Worm (Caenorhabditis elegans) whole organism, early embryonic: Measurements from ENCODE around the gene srbc-39.

Source experiments
- B0310.2 ChIP-seq: sonication (generic microtip); optimal IDR thresholded peaks from 2 replicates; lab custom pipeline; 2016; ENCODE audit warnings: mild to moderate bottlenecking, missing genetic modification characterization, missing compliant biosample characterization
- F13C5.2 ChIP-seq: sonication (generic microtip); optimal IDR thresholded peaks from 2 replicates; lab custom pipeline; 2017; ENCODE audit warnings: mild to moderate bottlenecking, missing genetic modification characterization, inconsistent platforms, missing compliant biosample characterization
- aly-1 ChIP-seq: sonication (generic microtip); optimal IDR thresholded peaks from 2 replicates; lab custom pipeline; 2016; ENCODE audit warnings: missing genetic modification characterization, missing compliant biosample characterization
- ama-1 ChIP-seq: fragments of 150-350 bp; optimal IDR thresholded peaks from 2 replicates; lab custom pipeline; 2014
- ceh-13 ChIP-seq: fragments of 200-800 bp; sonication (Bioruptor generic); optimal IDR thresholded peaks from 2 replicates; lab custom pipeline; 2018; ENCODE audit warnings: mild to moderate bottlenecking, missing genetic modification characterization, missing compliant biosample characterization
- ceh-36 ChIP-seq: sonication (generic microtip); optimal IDR thresholded peaks from 2 replicates; lab custom pipeline; 2016; ENCODE audit warnings: missing genetic modification characterization, inconsistent platforms, missing compliant biosample characterization
- ets-7 ChIP-seq: sonication (generic microtip); optimal IDR thresholded peaks from 2 replicates; lab custom pipeline; 2016; ENCODE audit warnings: missing genotype, missing genetic modification characterization, missing compliant biosample characterization
- flt-1 ChIP-seq: fragments of 200-800 bp; sonication (Bioruptor generic); IDR thresholded peaks from 2 replicates; pipeline ENCODE4 v1.3.6; 2022; ENCODE audit warnings: missing genetic modification characterization, missing compliant biosample characterization
- hmbx-1 ChIP-seq: sonication (generic microtip); optimal IDR thresholded peaks from 2 replicates; lab custom pipeline; 2016; ENCODE audit warnings: mild to moderate bottlenecking, missing genetic modification characterization, missing compliant biosample characterization
- hmg-4 ChIP-seq: fragments of 200-800 bp; sonication (Bioruptor generic); optimal IDR thresholded peaks from 2 replicates; lab custom pipeline; 2018; ENCODE audit warnings: mild to moderate bottlenecking, missing genetic modification characterization, missing compliant biosample characterization
- hnd-1 ChIP-seq: sonication (generic microtip); optimal IDR thresholded peaks from 2 replicates; lab custom pipeline; 2016; ENCODE audit warnings: missing genetic modification characterization, missing compliant biosample characterization
- pes-1 ChIP-seq: fragments of 200-800 bp; sonication (Bioruptor generic); IDR thresholded peaks from 2 replicates; pipeline ENCODE4 v1.3.6; 2022; ENCODE audit warnings: missing genetic modification reagents, missing genetic modification characterization, missing compliant biosample characterization
- scrt-1 ChIP-seq: fragments of 200-800 bp; sonication (Bioruptor generic); IDR thresholded peaks from 2 replicates; pipeline ENCODE4 v1.3.6; 2022; ENCODE audit warnings: missing genetic modification characterization, missing compliant biosample characterization
- sea-1 ChIP-seq: fragments of 200-800 bp; sonication (Bioruptor generic); conservative IDR thresholded peaks from 2 replicates; pipeline ENCODE4 v1.3.6; 2022; ENCODE audit warnings: missing genetic modification characterization, missing compliant biosample characterization
- tbx-11 ChIP-seq: fragments of 200-800 bp; sonication (Bioruptor generic); IDR thresholded peaks from 2 replicates; pipeline ENCODE4 v1.3.6; 2022; ENCODE audit warnings: missing genetic modification characterization, missing compliant biosample characterization
- tbx-37 ChIP-seq: fragments of 200-800 bp; sonication (Bioruptor generic); conservative IDR thresholded peaks from 2 replicates; pipeline ENCODE4 v1.3.6; 2022; ENCODE audit warnings: missing genetic modification reagents, missing genetic modification characterization, missing compliant biosample characterization
- tra-4 ChIP-seq: sonication (generic microtip); optimal IDR thresholded peaks from 2 replicates; lab custom pipeline; 2017; ENCODE audit warnings: missing genetic modification characterization, missing compliant biosample characterization

The srbc-39 gene

ce11 chrV:719731-720130 is 10.8 kb downstream of the srbc-39 start, which contains the start of gene srbc-40:
TSS of gene srbc-40 (minus strand) at chrV:719831.
- no peak for TF ChIP-seq B0310.2 (tag; lab: Kevin White, UChicago)
- TF ChIP-seq flt-1: no peak
- no peak for TF ChIP-seq ceh-36 (tag; lab: Kevin White, UChicago)
- no peak for TF ChIP-seq hnd-1
- no peak for TF ChIP-seq ets-7 (tag; lab: Kevin White, UChicago)
- TF ChIP-seq tbx-37 (GFP tag; lab: Robert Waterston, UW): no peak
- no peak for TF ChIP-seq ama-1 (lab: Kevin White, UChicago)
- no peak for TF ChIP-seq hmg-4 (GFP tag; lab: Kevin White, UChicago)
- no peak for TF ChIP-seq scrt-1 (GFP tag; lab: Robert Waterston, UW)
- TF ChIP-seq pes-1 (GFP tag; lab: Robert Waterston, UW): no peak
- TF ChIP-seq sea-1 (GFP tag; lab: Robert Waterston, UW): no peak
- no peak for TF ChIP-seq aly-1 (tag; lab: Kevin White, UChicago)
- TF ChIP-seq F13C5.2: no peak
- TF ChIP-seq hmbx-1 (tag; lab: Kevin White, UChicago): no peak
- no peak for TF ChIP-seq ceh-13
- TF ChIP-seq tbx-11 (GFP tag; lab: Robert Waterston, UW): no peak
- TF ChIP-seq tra-4 (tag; lab: Kevin White, UChicago): no peak

DNA sequence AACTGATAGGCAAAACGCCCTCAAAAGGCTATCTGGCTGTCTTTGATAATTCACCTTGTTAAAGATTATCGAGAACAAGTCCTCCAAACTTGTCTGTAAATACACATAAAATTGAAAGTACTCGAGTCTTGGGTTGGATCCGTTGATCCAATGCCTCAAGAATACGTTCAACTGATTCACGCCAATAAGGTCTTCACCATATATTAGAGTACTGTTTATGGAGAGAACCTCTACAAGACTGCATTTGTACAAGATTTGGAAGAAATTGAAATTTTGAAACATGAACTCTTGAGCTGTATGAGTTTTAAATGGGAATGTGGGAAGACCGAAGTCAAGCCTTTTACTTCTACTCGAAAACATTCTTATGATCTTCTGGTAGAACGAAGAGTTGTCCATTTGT is 14.0 kb downstream of the srbc-39 start:
- no peak for TF ChIP-seq tbx-37 (GFP tag; lab: Robert Waterston, UW)
- TF ChIP-seq pes-1 (GFP tag; lab: Robert Waterston, UW): no peak
- no peak for TF ChIP-seq scrt-1 (GFP tag; lab: Robert Waterston, UW)
- TF ChIP-seq B0310.2 (tag; lab: Kevin White, UChicago): no peak
- TF ChIP-seq ceh-13: no peak
- no peak for TF ChIP-seq flt-1
- no peak for TF ChIP-seq ets-7 (tag; lab: Kevin White, UChicago)
- no peak for TF ChIP-seq aly-1 (tag; lab: Kevin White, UChicago)
- no peak for TF ChIP-seq hnd-1
- TF ChIP-seq hmbx-1 (tag; lab: Kevin White, UChicago): no peak

- no peak for TF ChIP-seq tbx-11 (GFP tag; lab: Robert Waterston, UW)
- no peak for TF ChIP-seq pes-1 (GFP tag; lab: Robert Waterston, UW)
- TF ChIP-seq sea-1 (GFP tag; lab: Robert Waterston, UW): no peak
- no peak for TF ChIP-seq hnd-1
- TF ChIP-seq flt-1: no peak
Measured at ce11 chrV:723895-724352, 15.0 kb downstream of the srbc-39 start, which contains the start of gene fbxb-72. TSS of gene fbxb-72 (minus strand) at chrV:723952.

- TF ChIP-seq flt-1 (no peak), ets-7 (tag; lab: Kevin White, UChicago) (no peak), sea-1 (GFP tag; lab: Robert Waterston, UW) (no peak), aly-1 (tag; lab: Kevin White, UChicago) (no peak), B0310.2 (tag; lab: Kevin White, UChicago) (no peak), tbx-11 (GFP tag; lab: Robert Waterston, UW) (no peak), tbx-37 (GFP tag; lab: Robert Waterston, UW) (no peak), ama-1 (lab: Kevin White, UChicago) (no peak), hmg-4 (GFP tag; lab: Kevin White, UChicago) (no peak), pes-1 (GFP tag; lab: Robert Waterston, UW) (no peak; the same call in 1 of the 2 replicates), scrt-1 (GFP tag; lab: Robert Waterston, UW) (no peak), tra-4 (tag; lab: Kevin White, UChicago) (no peak), hnd-1 (no peak), F13C5.2 (no peak)
Measured at ce11 chrV:724470-724890, 15.6 kb downstream of the srbc-39 start.

DNA sequence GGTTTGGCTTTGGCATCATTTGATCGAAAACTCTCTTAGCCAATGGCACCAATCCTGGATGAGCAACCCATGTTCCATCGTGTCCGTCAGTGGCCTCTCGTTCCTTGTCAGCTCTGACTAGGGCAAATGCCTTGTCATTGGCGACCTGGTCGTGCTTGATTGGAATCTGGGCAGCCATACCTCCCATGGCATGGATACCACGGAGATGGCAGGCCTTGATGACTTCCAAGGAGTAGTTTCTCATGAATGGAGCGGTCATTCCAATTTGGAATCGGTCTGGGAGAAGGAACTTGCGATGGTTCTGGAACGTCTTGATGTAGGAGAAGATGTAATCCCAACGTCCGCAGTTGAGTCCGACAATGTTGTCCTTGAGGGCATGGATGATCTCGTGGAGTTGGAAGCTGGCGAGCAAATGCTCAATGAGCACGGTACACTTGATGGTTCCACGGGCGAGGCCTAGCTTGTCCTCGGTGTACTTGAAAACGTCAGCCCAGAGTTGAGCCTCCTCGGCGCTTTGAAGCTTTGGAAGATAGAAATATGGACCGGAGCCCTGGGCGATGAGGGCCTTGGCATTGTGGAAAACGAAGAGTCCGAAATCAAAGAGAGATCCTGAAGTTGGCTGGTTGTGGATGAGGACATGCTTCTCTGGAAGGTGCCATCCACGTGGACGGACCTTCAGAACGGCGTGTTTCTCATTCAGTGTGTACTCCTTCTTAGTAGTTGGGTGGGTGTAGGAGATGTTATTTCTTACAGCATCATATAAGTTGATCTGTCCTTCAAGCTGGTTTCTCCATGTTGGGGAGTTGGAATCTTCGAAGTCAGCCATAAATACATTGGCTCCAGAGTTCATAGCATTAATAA is 16.3 kb downstream of the srbc-39 start:
- TF ChIP-seq tbx-11 (GFP tag; lab: Robert Waterston, UW) (no peak), hmg-4 (GFP tag; lab: Kevin White, UChicago) (no peak), aly-1 (tag; lab: Kevin White, UChicago) (no peak), hnd-1 (no peak), tbx-37 (GFP tag; lab: Robert Waterston, UW) (no peak), scrt-1 (GFP tag; lab: Robert Waterston, UW) (no peak), F13C5.2 (no peak), ama-1 (lab: Kevin White, UChicago) (no peak), ceh-36 (tag; lab: Kevin White, UChicago) (no peak), ets-7 (tag; lab: Kevin White, UChicago) (no peak), hmbx-1 (tag; lab: Kevin White, UChicago) (no peak), pes-1 (GFP tag; lab: Robert Waterston, UW) (no peak), ceh-13 (no peak), flt-1 (no peak), sea-1 (GFP tag; lab: Robert Waterston, UW) (no peak), B0310.2 (tag; lab: Kevin White, UChicago) (no peak), tra-4 (tag; lab: Kevin White, UChicago) (no peak)

DNA sequence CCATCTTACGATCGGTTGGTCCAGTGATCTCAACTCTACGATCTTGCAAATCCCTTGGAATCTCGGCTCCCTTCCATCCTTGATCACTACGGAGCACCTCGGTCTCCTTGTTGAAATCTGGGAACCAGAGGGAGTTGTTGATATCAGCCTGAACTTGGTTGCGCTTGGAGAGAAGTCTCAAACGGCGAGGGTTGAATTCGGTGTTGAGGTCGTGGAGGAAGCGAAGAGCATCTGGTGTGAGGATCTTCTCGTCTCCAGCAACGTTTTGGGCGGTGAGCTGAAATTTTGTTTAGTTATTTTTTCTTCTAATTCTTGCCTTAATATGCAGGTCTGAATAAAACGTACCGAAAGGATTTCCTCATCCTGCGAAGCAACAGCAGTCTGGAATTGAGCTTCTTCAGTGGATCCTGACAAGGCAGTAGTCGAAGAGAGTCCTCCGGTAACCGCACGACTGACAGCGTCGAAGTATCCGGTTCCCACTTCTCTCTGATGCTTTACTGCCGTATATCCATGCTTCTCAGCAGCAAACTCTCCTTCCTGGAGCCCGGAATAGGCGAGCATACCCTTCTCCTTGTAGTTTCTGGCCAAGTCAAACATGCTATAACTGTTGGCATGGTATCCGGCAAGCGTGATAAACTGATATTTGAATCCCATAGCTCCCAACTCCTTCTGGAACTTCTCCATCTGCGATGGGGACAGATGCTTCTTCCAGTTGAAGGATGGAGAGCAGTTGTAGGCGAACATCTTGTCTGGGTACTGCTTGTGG is 17.1 kb downstream of the srbc-39 start:
- TF ChIP-seq B0310.2 (tag; lab: Kevin White, UChicago) (no peak), aly-1 (tag; lab: Kevin White, UChicago) (peak; percentile 12)
